Worm (Caenorhabditis elegans) whole organism, L3 larva: ENCODE measurements around the gene npp-24.

Experiments
- R02D3.7 ChIP-seq: fragments of 150-350 bp; optimal IDR thresholded peaks from 2 replicates; lab custom pipeline; 2014; ENCODE audit warnings: missing biosample characterization, missing genetic modification characterization
- aly-2 ChIP-seq: fragments of 150-350 bp; optimal IDR thresholded peaks from 2 replicates; lab custom pipeline; 2014; ENCODE audit warnings: missing biosample characterization, missing genetic modification characterization
- ama-1 ChIP-seq: fragments of 150-350 bp; optimal IDR thresholded peaks from 2 replicates; lab custom pipeline; 2018
- ceh-16 ChIP-seq: sonication (generic microtip); optimal IDR thresholded peaks from 2 replicates; lab custom pipeline; 2017; ENCODE audit warnings: missing biosample characterization, missing genetic modification characterization
- ceh-28 ChIP-seq: fragments of 150-350 bp; optimal IDR thresholded peaks from 2 replicates; lab custom pipeline; 2014; ENCODE audit warnings: missing biosample characterization, missing genetic modification reagents, missing genetic modification characterization
- ceh-82 ChIP-seq: fragments of 150-350 bp; optimal IDR thresholded peaks from 2 replicates; lab custom pipeline; 2014; ENCODE audit warnings: missing biosample characterization, missing genetic modification characterization
- ceh-9 ChIP-seq: sonication (generic microtip); optimal IDR thresholded peaks from 2 replicates; lab custom pipeline; 2018; ENCODE audit warnings: missing biosample characterization, missing genetic modification characterization
- daf-12 ChIP-seq: fragments of 150-350 bp; optimal IDR thresholded peaks from 2 replicates; lab custom pipeline; 2014; ENCODE audit warnings: missing biosample characterization, missing genetic modification reagents, missing genetic modification characterization
- egl-5 ChIP-seq: fragments of 150-350 bp; optimal IDR thresholded peaks from 2 replicates; lab custom pipeline; 2017; ENCODE audit warnings: missing biosample characterization, missing genetic modification reagents, missing genetic modification characterization, inconsistent platforms
- elt-2 ChIP-seq: sonication (generic microtip); optimal IDR thresholded peaks from 2 replicates; lab custom pipeline; 2016; ENCODE audit warnings: missing genetic modification reagents, mild to moderate bottlenecking, missing genetic modification characterization, missing compliant biosample characterization
- elt-3 ChIP-seq, 3 experiments: fragments of 150-350 bp in 1 of 3; sonication (generic microtip) in 2 of 3; optimal IDR thresholded peaks; 2 replicates in 2 of 3; 4 replicates in 1 of 3; lab custom pipeline; 2014 to 2017; ENCODE audit warnings: missing biosample characterization in 3 of 3, missing genetic modification characterization in 3 of 3
- eor-1 ChIP-seq, 2 experiments: fragments of 150-350 bp; optimal IDR thresholded peaks; 2 replicates each; lab custom pipeline; 2014 to 2018; ENCODE audit warnings: missing biosample characterization in 2 of 2, missing genetic modification characterization in 2 of 2
- fkh-10 ChIP-seq: sonication (generic microtip); optimal IDR thresholded peaks from 2 replicates; lab custom pipeline; 2017; ENCODE audit warnings: missing biosample characterization, missing genetic modification reagents, missing genetic modification characterization
- fkh-2 ChIP-seq: fragments of 150-350 bp; optimal IDR thresholded peaks from 2 replicates; lab custom pipeline; 2014; ENCODE audit warnings: missing biosample characterization, missing genetic modification reagents, missing genetic modification characterization
- fos-1 ChIP-seq: fragments of 150-350 bp; optimal IDR thresholded peaks from 2 replicates; lab custom pipeline; 2014; ENCODE audit warnings: missing biosample characterization, missing genetic modification characterization
- hmg-11 ChIP-seq: sonication (generic microtip); optimal IDR thresholded peaks from 2 replicates; lab custom pipeline; 2016; ENCODE audit warnings: missing genetic modification characterization, missing compliant biosample characterization
- jun-1 ChIP-seq: fragments of 150-350 bp; optimal IDR thresholded peaks from 2 replicates; lab custom pipeline; 2014; ENCODE audit warnings: missing biosample characterization, missing genetic modification reagents, missing genetic modification characterization
- lin-39 ChIP-seq: fragments of 150-350 bp; optimal IDR thresholded peaks from 2 replicates; lab custom pipeline; 2018; ENCODE audit warnings: missing biosample characterization, missing genetic modification reagents, missing genetic modification characterization
- lsy-12 ChIP-seq: sonication (generic microtip); optimal IDR thresholded peaks from 2 replicates; lab custom pipeline; 2016; ENCODE audit warnings: mild to moderate bottlenecking, missing genetic modification characterization, missing compliant biosample characterization
- mdl-1 ChIP-seq: fragments of 150-350 bp; optimal IDR thresholded peaks from 2 replicates; lab custom pipeline; 2014; ENCODE audit warnings: missing biosample characterization, missing genetic modification characterization
- mml-1 ChIP-seq: fragments of 150-350 bp; sonication (generic microtip); optimal IDR thresholded peaks from 3 replicates; lab custom pipeline; 2014; ENCODE audit warnings: missing biosample characterization, missing genetic modification characterization
- nfya-1 ChIP-seq: sonication (generic microtip); optimal IDR thresholded peaks from 2 replicates; lab custom pipeline; 2017; ENCODE audit warnings: missing genetic modification characterization, mild to moderate bottlenecking, missing compliant biosample characterization, antibody characterized with exemption, moderate library complexity; ENCODE audit not compliant: insufficient read depth
- nhr-23 ChIP-seq: fragments of 150-350 bp; optimal IDR thresholded peaks from 2 replicates; lab custom pipeline; 2014; ENCODE audit warnings: missing biosample characterization, missing genetic modification reagents, missing genetic modification characterization
- nhr-237 ChIP-seq: fragments of 150-350 bp; optimal IDR thresholded peaks from 2 replicates; lab custom pipeline; 2014; ENCODE audit warnings: missing biosample characterization, missing genetic modification characterization
- nhr-28 ChIP-seq: fragments of 150-350 bp; optimal IDR thresholded peaks from 2 replicates; lab custom pipeline; 2014; ENCODE audit warnings: missing biosample characterization, missing genetic modification characterization
- nhr-43 ChIP-seq: sonication (generic microtip); optimal IDR thresholded peaks from 2 replicates; lab custom pipeline; 2016; ENCODE audit warnings: mild to moderate bottlenecking, missing genetic modification characterization, missing compliant biosample characterization; ENCODE audit not compliant: poor library complexity, severe bottlenecking
- pha-4 ChIP-seq: fragments of 150-350 bp; optimal IDR thresholded peaks from 2 replicates; lab custom pipeline; 2014; ENCODE audit warnings: missing biosample characterization, missing genetic modification reagents, missing genetic modification characterization
- pqm-1 ChIP-seq: fragments of 150-350 bp; optimal IDR thresholded peaks from 2 replicates; lab custom pipeline; 2017; ENCODE audit warnings: missing biosample characterization, missing genetic modification characterization, inconsistent platforms
- sea-2 ChIP-seq: fragments of 150-350 bp; sonication (generic microtip); optimal IDR thresholded peaks from 4 replicates; lab custom pipeline; 2014; ENCODE audit warnings: missing biosample characterization, missing genetic modification reagents, missing genetic modification characterization
- skn-1 ChIP-seq: fragments of 150-350 bp; optimal IDR thresholded peaks from 2 replicates; lab custom pipeline; 2014; ENCODE audit warnings: missing biosample characterization, missing genetic modification characterization
- snpc-4 ChIP-seq: fragments of 150-350 bp; optimal IDR thresholded peaks from 2 replicates; lab custom pipeline; 2014; ENCODE audit warnings: missing biosample characterization, missing genetic modification characterization
- tbx-2 ChIP-seq: sonication (generic microtip); optimal IDR thresholded peaks from 2 replicates; lab custom pipeline; 2016; ENCODE audit warnings: mild to moderate bottlenecking, missing genetic modification characterization, missing compliant biosample characterization
- unc-39 ChIP-seq: sonication (generic microtip); optimal IDR thresholded peaks from 4 replicates; lab custom pipeline; 2017; ENCODE audit warnings: missing biosample characterization, missing genetic modification characterization
- unc-62 ChIP-seq: fragments of 150-350 bp; sonication (generic microtip); optimal IDR thresholded peaks from 4 replicates; lab custom pipeline; 2014; ENCODE audit warnings: missing biosample characterization, missing genetic modification reagents, missing genetic modification characterization
- zag-1 ChIP-seq: fragments of 150-350 bp; optimal IDR thresholded peaks from 2 replicates; lab custom pipeline; 2014; ENCODE audit warnings: missing biosample characterization, missing genetic modification characterization
- ztf-11 ChIP-seq: fragments of 150-350 bp; optimal IDR thresholded peaks from 2 replicates; lab custom pipeline; 2014; ENCODE audit warnings: missing biosample characterization, missing genetic modification characterization

npp-24 gene

ce11 chrII:5487844-5488243 lies 17.8 kb upstream of the npp-24 start, which contains the start of gene nep-5:
Gene nep-5 (plus strand): TSS chrII:5488144.
- TF ChIP-seq nfya-1 (tag; lab: Kevin White, UChicago) (no peak), mml-1 (no peak), lsy-12 (tag; lab: Kevin White, UChicago) (no peak), snpc-4 (tag; lab: Kevin White, UChicago) (no peak), fkh-10 (GFP tag; lab: Kevin White, UChicago) (no peak), ceh-82 (tag; lab: Kevin White, UChicago) (no peak), elt-3 (tag; optimal IDR thresholded peaks at IDR 0.05; lab: Kevin White, UChicago) (no peak), aly-2 (no peak), R02D3.7 (tag; lab: Kevin White, UChicago) (no peak), unc-62 (GFP tag; lab: Kevin White, UChicago) (no peak), nhr-28 (no peak), nhr-43 (no peak), hmg-11 (tag; lab: Kevin White, UChicago) (no peak)

- TF ChIP-seq mml-1 (no peak), hmg-11 (tag; lab: Kevin White, UChicago) (no peak), fos-1 (tag; lab: Kevin White, UChicago) (no peak), skn-1 (tag; lab: Kevin White, UChicago) (no peak), ceh-16 (tag; lab: Kevin White, UChicago) (no peak), tbx-2 (tag; lab: Kevin White, UChicago) (no peak), ceh-9 (tag; lab: Kevin White, UChicago) (no peak)
These were observed 11.3 kb upstream of the npp-24 start, which contains the start of gene F12A10.6 for ce11 chrII:5494405-5494804. Gene F12A10.6 (minus strand): TSS chrII:5494505.

ce11 chrII:5496375-5496774 lies 9.3 kb upstream of the npp-24 start, which contains the start of gene F12A10.1:
Gene F12A10.1 (plus strand): TSS chrII:5496540.
- TF ChIP-seq zag-1 (tag; lab: Kevin White, UChicago): no peak
- TF ChIP-seq jun-1 (tag; lab: Kevin White, UChicago): no peak
- no peak for TF ChIP-seq eor-1 (tag; optimal IDR thresholded peaks at IDR 0.05; lab: Kevin White, UChicago)
- TF ChIP-seq lin-39 (tag; lab: Kevin White, UChicago): no peak
- TF ChIP-seq sea-2 (GFP tag; lab: Kevin White, UChicago): no peak
- TF ChIP-seq nhr-23 (tag; lab: Kevin White, UChicago): no peak
- TF ChIP-seq R02D3.7 (tag; lab: Kevin White, UChicago): no peak
- TF ChIP-seq skn-1 (tag; lab: Kevin White, UChicago): no peak
- no peak for TF ChIP-seq tbx-2 (tag; lab: Kevin White, UChicago)
- TF ChIP-seq pqm-1 (tag; lab: Kevin White, UChicago): no peak
- TF ChIP-seq elt-2: no peak

- TF ChIP-seq ceh-28 (no peak), pha-4 (tag; lab: Kevin White, UChicago) (no peak), nfya-1 (tag; lab: Kevin White, UChicago) (no peak), pqm-1 (tag; lab: Kevin White, UChicago) (no peak), ztf-11 (tag; lab: Kevin White, UChicago) (no peak), fkh-2 (tag; lab: Kevin White, UChicago) (no peak), unc-39 (no peak), daf-12 (tag; lab: Kevin White, UChicago) (no peak), nhr-23 (tag; lab: Kevin White, UChicago) (no peak), aly-2 (no peak), lin-39 (tag; lab: Kevin White, UChicago) (no peak), nhr-28 (no peak)
These were observed 8.1 kb upstream of the npp-24 start for ce11 chrII:5497541-5497940.

- TF ChIP-seq elt-3 (tag; optimal IDR thresholded peaks at IDR 0.05; lab: Kevin White, UChicago): no peak
- TF ChIP-seq ceh-16 (tag; lab: Kevin White, UChicago): no peak
- no peak for TF ChIP-seq fos-1 (tag; lab: Kevin White, UChicago)
- TF ChIP-seq mdl-1 (tag; lab: Kevin White, UChicago): no peak
- no peak for TF ChIP-seq ceh-28
- no peak for TF ChIP-seq R02D3.7 (tag; lab: Kevin White, UChicago)
- TF ChIP-seq tbx-2 (tag; lab: Kevin White, UChicago): no peak
- TF ChIP-seq ceh-9 (tag; lab: Kevin White, UChicago): no peak
- TF ChIP-seq egl-5 (tag; lab: Kevin White, UChicago): no peak
- TF ChIP-seq skn-1 (tag; lab: Kevin White, UChicago): no peak
- TF ChIP-seq hmg-11 (tag; lab: Kevin White, UChicago): no peak
- no peak for TF ChIP-seq elt-2
- TF ChIP-seq ama-1 (lab: Kevin White, UChicago): no peak
- TF ChIP-seq nhr-28: no peak
- TF ChIP-seq unc-39: no peak
- TF ChIP-seq nhr-237 (tag; lab: Kevin White, UChicago): no peak
These were observed 7.4 kb upstream of the npp-24 start, which contains the start of the genes suex-1 and F12A10.9 for ce11 chrII:5498156-5498739. Gene suex-1 (minus strand): TSS chrII:5498256. Gene F12A10.9 (plus strand): TSS chrII:5498689.
